Worm (Caenorhabditis elegans) whole organism, L4 larva: Measurements from ENCODE around the gene rpac-40.

Experiments used
- F26F4.8 ChIP-seq: fragments of 200-800 bp; sonication (Bioruptor generic); conservative IDR thresholded peaks from 2 replicates; pipeline ENCODE4 v1.3.6; 2022; ENCODE audit warnings: missing genetic modification characterization, missing compliant biosample characterization
- F37D6.2 ChIP-seq: sonication (generic microtip); optimal IDR thresholded peaks from 2 replicates; lab custom pipeline; 2016; ENCODE audit warnings: mild to moderate bottlenecking, missing genetic modification characterization, missing compliant biosample characterization
- T20F7.1 ChIP-seq: fragments of 200-800 bp; sonication (Bioruptor generic); optimal IDR thresholded peaks from 2 replicates; lab custom pipeline; 2018; ENCODE audit warnings: mild to moderate bottlenecking, missing genetic modification characterization, missing compliant biosample characterization
- T26A8.4 ChIP-seq: fragments of 200-800 bp; sonication (Bioruptor generic); IDR thresholded peaks from 2 replicates; pipeline ENCODE4 v1.3.6; 2022; ENCODE audit warnings: missing genetic modification characterization, missing compliant biosample characterization
- Y105C5A.15 ChIP-seq: fragments of 200-800 bp; sonication (Bioruptor generic); IDR thresholded peaks from 2 replicates; pipeline ENCODE4 v1.3.6; 2022; ENCODE audit warnings: missing genetic modification characterization, missing compliant biosample characterization
- Y48G9A.11 ChIP-seq: fragments of 200-800 bp; sonication (Bioruptor generic); IDR thresholded peaks from 2 replicates; pipeline ENCODE4 v1.3.6; 2022; ENCODE audit warnings: missing genetic modification reagents, missing genetic modification characterization, missing compliant biosample characterization
- Y5F2A.4 ChIP-seq: fragments of 200-800 bp; sonication (Bioruptor generic); optimal IDR thresholded peaks from 2 replicates; lab custom pipeline; 2018; ENCODE audit warnings: mild to moderate bottlenecking, missing genetic modification characterization, missing compliant biosample characterization
- ZK337.2 ChIP-seq: fragments of 200-800 bp; sonication (Bioruptor generic); IDR thresholded peaks from 2 replicates; pipeline ENCODE4 v1.3.6; 2022; ENCODE audit warnings: missing genetic modification reagents, missing genetic modification characterization, missing compliant biosample characterization
- ZK546.5 ChIP-seq, 2 experiments: sonication (generic microtip); optimal IDR thresholded peaks; 2 replicates each; lab custom pipeline; 2017; ENCODE audit warnings: missing biosample characterization in 2 of 2, missing genetic modification characterization in 2 of 2
- aha-1 ChIP-seq: fragments of 150-350 bp; peaks from one replicate; lab custom pipeline; 2014; ENCODE audit warnings: missing biosample characterization, missing genetic modification characterization
- ama-1 ChIP-seq: fragments of 150-350 bp; optimal IDR thresholded peaks from 2 replicates; lab custom pipeline; 2014; ENCODE audit warnings: inconsistent platforms, mixed read lengths
- ceh-28 ChIP-seq: fragments of 150-350 bp; optimal IDR thresholded peaks from 2 replicates; lab custom pipeline; 2014; ENCODE audit warnings: missing biosample characterization, missing genetic modification reagents, missing genetic modification characterization
- ceh-44 ChIP-seq: fragments of 200-800 bp; sonication (Bioruptor generic); IDR thresholded peaks from 2 replicates; pipeline ENCODE4 v1.3.6; 2022; ENCODE audit warnings: missing genetic modification reagents, missing genetic modification characterization, missing compliant biosample characterization
- ceh-82 ChIP-seq: sonication (generic microtip); optimal IDR thresholded peaks from 2 replicates; lab custom pipeline; 2017; ENCODE audit warnings: missing biosample characterization, missing genetic modification characterization
- cey-2 ChIP-seq: sonication (generic microtip); optimal IDR thresholded peaks from 3 replicates; lab custom pipeline; 2017; ENCODE audit warnings: missing genetic modification characterization, mild to moderate bottlenecking, missing compliant biosample characterization, antibody characterized with exemption, borderline replicate concordance; ENCODE audit not compliant: insufficient read depth
- daf-16 ChIP-seq, 3 experiments: sonication (generic microtip); optimal IDR thresholded peaks; 2 replicates each; lab custom pipeline; 2016 to 2017; ENCODE audit warnings: missing genetic modification characterization in 3 of 3, missing genetic modification reagents in 3 of 3, mild to moderate bottlenecking in 2 of 3, missing compliant biosample characterization in 2 of 3, missing biosample characterization in 1 of 3, moderate library complexity in 1 of 3
- daf-8 ChIP-seq: fragments of 200-800 bp; sonication (Bioruptor generic); IDR thresholded peaks from 2 replicates; pipeline ENCODE4 v1.3.6; 2022; ENCODE audit warnings: missing genetic modification characterization, missing compliant biosample characterization
- dmd-8 ChIP-seq: fragments of 200-800 bp; sonication (Bioruptor generic); IDR thresholded peaks from 2 replicates; pipeline ENCODE4 v1.3.6; 2022; ENCODE audit warnings: missing genetic modification characterization, missing compliant biosample characterization
- dmd-9 ChIP-seq: fragments of 200-800 bp; sonication (Bioruptor generic); IDR thresholded peaks from 2 replicates; pipeline ENCODE4 v1.3.6; 2022; ENCODE audit warnings: missing genetic modification reagents, missing genetic modification characterization, missing compliant biosample characterization
- dpl-1 ChIP-seq: fragments of 150-350 bp; optimal IDR thresholded peaks from 2 replicates; lab custom pipeline; 2014; ENCODE audit warnings: missing biosample characterization, missing genetic modification reagents, missing genetic modification characterization
- dve-1 ChIP-seq: sonication (generic microtip); optimal IDR thresholded peaks from 2 replicates; lab custom pipeline; 2017; ENCODE audit warnings: antibody characterized with exemption, mild to moderate bottlenecking, missing genetic modification characterization, missing compliant biosample characterization; ENCODE audit not compliant: insufficient read depth
- egl-43 ChIP-seq: fragments of 200-800 bp; sonication (Bioruptor generic); IDR thresholded peaks from 2 replicates; pipeline ENCODE4 v1.3.6; 2022; ENCODE audit warnings: missing genetic modification reagents, missing genetic modification characterization, missing compliant biosample characterization
- fkh-10 ChIP-seq: fragments of 150-350 bp; optimal IDR thresholded peaks from 2 replicates; lab custom pipeline; 2014; ENCODE audit warnings: missing biosample characterization, missing genetic modification reagents, missing genetic modification characterization
- hlh-11 ChIP-seq: fragments of 200-800 bp; sonication (Bioruptor generic); optimal IDR thresholded peaks from 2 replicates; lab custom pipeline; 2018; ENCODE audit warnings: mild to moderate bottlenecking, missing genetic modification characterization, missing compliant biosample characterization
- jun-1 ChIP-seq: fragments of 150-350 bp; optimal IDR thresholded peaks from 2 replicates; lab custom pipeline; 2014; ENCODE audit warnings: missing biosample characterization, missing genetic modification reagents, missing genetic modification characterization
- lin-1 ChIP-seq: fragments of 200-800 bp; sonication (Bioruptor generic); IDR thresholded peaks from 2 replicates; pipeline ENCODE4 v1.3.6; 2022; ENCODE audit warnings: missing genetic modification reagents, missing genetic modification characterization, missing compliant biosample characterization
- lin-38 ChIP-seq: fragments of 200-800 bp; sonication (Bioruptor generic); IDR thresholded peaks from 2 replicates; pipeline ENCODE4 v1.3.6; 2022; ENCODE audit warnings: missing genetic modification reagents, missing genetic modification characterization, missing compliant biosample characterization
- lin-39 ChIP-seq: fragments of 150-350 bp; optimal IDR thresholded peaks from 2 replicates; lab custom pipeline; 2014; ENCODE audit warnings: missing biosample characterization, missing genetic modification reagents, missing genetic modification characterization
- lsy-2 ChIP-seq, 2 experiments: fragments of 150-350 bp in 1 of 2; sonication (generic microtip) in 1 of 2; optimal IDR thresholded peaks; 2 replicates each; lab custom pipeline; 2014 to 2017; ENCODE audit warnings: missing biosample characterization in 2 of 2, missing genetic modification characterization in 2 of 2
- mdl-1 ChIP-seq, 2 experiments: fragments of 150-350 bp in 1 of 2; sonication (generic microtip) in 1 of 2; optimal IDR thresholded peaks; 2 replicates each; lab custom pipeline; 2014 to 2017; ENCODE audit warnings: missing biosample characterization in 2 of 2, missing genetic modification characterization in 2 of 2
- mdt-29 ChIP-seq: fragments of 200-800 bp; sonication (Bioruptor generic); IDR thresholded peaks from 2 replicates; pipeline ENCODE4 v1.3.6; 2022; ENCODE audit warnings: missing genetic modification reagents, missing genetic modification characterization, missing compliant biosample characterization
- mes-2 ChIP-seq: sonication (generic microtip); optimal IDR thresholded peaks from 2 replicates; lab custom pipeline; 2016; ENCODE audit warnings: missing genotype, mild to moderate bottlenecking, missing genetic modification characterization, missing compliant biosample characterization; ENCODE audit not compliant: poor library complexity, severe bottlenecking
- nhr-102 ChIP-seq: sonication (generic microtip); optimal IDR thresholded peaks from 2 replicates; lab custom pipeline; 2016; ENCODE audit warnings: mild to moderate bottlenecking, missing genetic modification characterization, moderate library complexity, missing compliant biosample characterization
- nhr-28 ChIP-seq: fragments of 150-350 bp; optimal IDR thresholded peaks from 2 replicates; lab custom pipeline; 2014; ENCODE audit warnings: missing biosample characterization, missing genetic modification characterization
- nhr-42 ChIP-seq: fragments of 200-800 bp; sonication (Bioruptor generic); IDR thresholded peaks from 2 replicates; pipeline ENCODE4 v1.3.6; 2022; ENCODE audit warnings: missing genetic modification characterization, missing compliant biosample characterization
- nhr-48 ChIP-seq: sonication (generic microtip); optimal IDR thresholded peaks from 2 replicates; lab custom pipeline; 2016; ENCODE audit warnings: mild to moderate bottlenecking, missing genetic modification characterization, missing compliant biosample characterization
- nhr-76 ChIP-seq: fragments of 150-350 bp; optimal IDR thresholded peaks from 2 replicates; lab custom pipeline; 2014; ENCODE audit warnings: missing biosample characterization, missing genetic modification characterization
- pha-4 ChIP-seq, 2 experiments: fragments of 150-350 bp in 1 of 2; fragments of 200-800 bp in 1 of 2; sonication (Bioruptor generic) in 1 of 2; IDR thresholded peaks in 1 of 2; optimal IDR thresholded peaks in 1 of 2; 2 replicates each; pipeline versions ENCODE4 v1.3.6 to Lab custom; 2014 to 2022; ENCODE audit warnings: missing genetic modification characterization in 2 of 2, missing genetic modification reagents in 2 of 2, missing biosample characterization in 1 of 2, missing compliant biosample characterization in 1 of 2
- sdz-12 ChIP-seq: fragments of 200-800 bp; sonication (Bioruptor generic); optimal IDR thresholded peaks from 2 replicates; lab custom pipeline; 2018; ENCODE audit warnings: mild to moderate bottlenecking, missing genetic modification characterization, missing compliant biosample characterization
- set-16 ChIP-seq: fragments of 200-800 bp; sonication (Bioruptor generic); IDR thresholded peaks from 2 replicates; pipeline ENCODE4 v1.3.6; 2022; ENCODE audit warnings: missing genetic modification reagents, missing genetic modification characterization, missing compliant biosample characterization
- tra-1 ChIP-seq: fragments of 200-800 bp; sonication (Bioruptor generic); IDR thresholded peaks from 2 replicates; pipeline ENCODE4 v1.3.6; 2022; ENCODE audit warnings: missing genetic modification reagents, missing genetic modification characterization, missing compliant biosample characterization
- zag-1 ChIP-seq: fragments of 150-350 bp; optimal IDR thresholded peaks from 2 replicates; lab custom pipeline; 2014; ENCODE audit warnings: missing biosample characterization, missing genetic modification characterization
- zfp-3 ChIP-seq: fragments of 200-800 bp; sonication (Bioruptor generic); conservative IDR thresholded peaks from 2 replicates; pipeline ENCODE4 v1.3.6; 2022; ENCODE audit warnings: missing genetic modification reagents, missing genetic modification characterization, missing compliant biosample characterization

rpac-40 gene

ce11 chrV:4181272-4181671, 18.0 kb upstream of the rpac-40 start:
- TF ChIP-seq daf-8 (GFP tag; lab: Robert Waterston, UW) (no peak), T26A8.4 (GFP tag; lab: Robert Waterston, UW) (no peak), nhr-102 (tag; lab: Kevin White, UChicago) (no peak), tra-1 (GFP tag; lab: Robert Waterston, UW) (no peak), aha-1 (peak; percentile 98), lsy-2 (tag; optimal IDR thresholded peaks at IDR 0.05; lab: Kevin White, UChicago) (no peak), set-16 (no peak)
- TF ChIP-seq, all 104 proteins: peak for 1

ce11 chrV:4181727-4182126, 17.6 kb upstream of the rpac-40 start:
- TF ChIP-seq T20F7.1 (no peak), ceh-44 (GFP tag; lab: Robert Waterston, UW) (no peak), dmd-8 (GFP tag; lab: Robert Waterston, UW) (no peak), pha-4 (GFP tag; IDR thresholded peaks at IDR 0.05; lab: Robert Waterston, UW) (no peak), pha-4 (tag; optimal IDR thresholded peaks at IDR 0.05; lab: Kevin White, UChicago) (no peak), nhr-42 (GFP tag; lab: Robert Waterston, UW) (no peak), jun-1 (tag; lab: Kevin White, UChicago) (no peak), Y5F2A.4 (GFP tag; lab: Kevin White, UChicago) (no peak), mes-2 (tag; lab: Kevin White, UChicago) (no peak), nhr-76 (tag; lab: Kevin White, UChicago) (no peak), F37D6.2 (no peak), zfp-3 (no peak), dmd-9 (no peak), lin-39 (tag; lab: Kevin White, UChicago) (no peak), Y48G9A.11 (no peak), fkh-10 (GFP tag; lab: Kevin White, UChicago) (no peak), ZK337.2 (GFP tag; lab: Robert Waterston, UW) (no peak), hlh-11 (tag; lab: Kevin White, UChicago) (no peak)

- no peak for TF ChIP-seq ceh-82
- no peak for TF ChIP-seq dve-1
- peak; percentile 72 for TF ChIP-seq set-16
- peak; percentile 25; the same call in 1 of the 2 replicates for TF ChIP-seq Y48G9A.11
- TF ChIP-seq egl-43 (GFP tag; lab: Robert Waterston, UW) = 0 out of 2 replicates have a peak, but pooled peaks have one; percentile 26
- 0 out of 2 replicates have a peak, but pooled peaks have one; percentile 8 for TF ChIP-seq lin-38 (GFP tag; lab: Robert Waterston, UW)
These were observed 16.7 kb upstream of the rpac-40 start for ce11 chrV:4182546-4182945.

DNA sequence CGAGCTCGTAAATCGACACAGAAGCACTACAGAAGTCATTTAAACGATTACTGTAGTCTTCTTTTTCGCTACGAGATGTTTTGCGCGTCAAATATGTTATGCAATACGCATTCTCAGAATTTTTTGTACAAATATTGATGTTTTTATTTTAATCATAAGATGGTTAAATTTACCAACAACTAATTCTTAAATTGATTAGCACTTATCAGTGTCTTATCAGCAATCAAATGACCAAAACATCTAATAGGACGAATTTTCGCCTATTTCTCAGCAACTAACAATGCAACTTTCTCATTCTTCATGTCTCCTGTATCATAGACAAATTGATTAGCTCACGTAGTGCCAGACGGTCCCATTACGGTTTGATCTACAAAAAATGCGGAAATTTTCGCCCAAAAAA, 13.4 kb upstream of the rpac-40 start:
- TF ChIP-seq nhr-28 (tag; lab: Kevin White, UChicago) (peak; percentile 6), daf-16 (GFP tag; optimal IDR thresholded peaks at IDR 0.05; lab: Kevin White, UChicago) (no peak), daf-16 (tag; optimal IDR thresholded peaks at IDR 0.05; lab: Kevin White, UChicago) (peak; percentile 54), mdt-29 (GFP tag; lab: Robert Waterston, UW) (no peak)
- TF ChIP-seq, all 104 proteins: peak for 2

DNA sequence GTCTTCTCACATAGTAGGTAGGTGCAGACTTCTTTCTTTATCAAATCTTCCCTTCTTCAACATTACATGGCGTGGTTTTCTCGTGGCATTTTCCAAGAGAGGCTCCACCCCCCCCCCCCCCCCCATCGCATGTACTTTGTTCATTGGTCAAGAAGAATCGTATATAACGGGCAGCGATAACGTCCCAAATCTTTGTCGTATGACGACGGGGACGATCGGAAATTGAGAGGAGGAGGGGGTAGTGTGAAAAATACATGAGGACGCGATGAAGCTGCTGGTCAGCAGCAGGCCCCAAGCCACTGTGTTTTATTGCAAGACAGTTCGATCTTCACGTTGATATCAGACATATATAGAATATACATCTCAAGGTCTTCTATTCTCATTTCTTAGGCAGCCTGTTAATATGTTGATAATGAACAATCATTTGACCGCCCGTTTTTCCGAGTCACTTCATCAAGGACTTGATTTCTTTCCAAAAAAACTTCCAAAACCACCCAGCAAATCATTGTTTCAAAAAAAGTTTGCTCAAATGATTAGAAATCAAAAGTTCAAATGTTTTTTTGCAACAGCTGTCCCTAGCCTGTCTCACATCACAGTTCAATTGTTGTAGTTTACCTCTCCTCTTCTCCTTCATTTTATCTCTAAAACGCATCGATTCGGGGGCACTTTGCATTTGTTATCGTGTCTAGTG, 12.7 kb upstream of the rpac-40 start:
- no peak for TF ChIP-seq dpl-1 (GFP tag; lab: Kevin White, UChicago)
- TF ChIP-seq sdz-12 (GFP tag; lab: Kevin White, UChicago) = no peak
- TF ChIP-seq lin-1 (GFP tag; lab: Robert Waterston, UW) = peak; percentile 32; the same call in 1 of the 2 replicates
- TF ChIP-seq Y105C5A.15 (GFP tag; lab: Robert Waterston, UW) = no peak
- peak; percentile 31 to 53 for TF ChIP-seq mdl-1 (tag; optimal IDR thresholded peaks at IDR 0.05; lab: Kevin White, UChicago)
- TF ChIP-seq ZK546.5 (tag; optimal IDR thresholded peaks at IDR 0.05; lab: Kevin White, UChicago) = no peak
- TF ChIP-seq hlh-11 (tag; lab: Kevin White, UChicago) = peak; percentile 90
- TF ChIP-seq ceh-28 = no peak
- TF ChIP-seq F26F4.8 = no peak
- TF ChIP-seq zag-1 = no peak
- peak; percentile 50 for TF ChIP-seq nhr-48 (tag; lab: Kevin White, UChicago)
- no peak for TF ChIP-seq cey-2 (tag; lab: Kevin White, UChicago)
- no peak for TF ChIP-seq lin-39 (tag; lab: Kevin White, UChicago)
- no peak for TF ChIP-seq nhr-76 (tag; lab: Kevin White, UChicago)
- no peak for TF ChIP-seq ama-1
